Worm (Caenorhabditis elegans) whole organism, early embryonic: ENCODE data around the gene F35E8.1.

ENCODE experiments used
- B0310.2 ChIP-seq: sonication (generic microtip); optimal IDR thresholded peaks from 2 replicates; lab custom pipeline; 2016; ENCODE audit warnings: mild to moderate bottlenecking, missing genetic modification characterization, missing compliant biosample characterization
- F13C5.2 ChIP-seq: sonication (generic microtip); optimal IDR thresholded peaks from 2 replicates; lab custom pipeline; 2017; ENCODE audit warnings: mild to moderate bottlenecking, missing genetic modification characterization, inconsistent platforms, missing compliant biosample characterization
- aly-1 ChIP-seq: sonication (generic microtip); optimal IDR thresholded peaks from 2 replicates; lab custom pipeline; 2016; ENCODE audit warnings: missing genetic modification characterization, missing compliant biosample characterization
- ama-1 ChIP-seq: fragments of 150-350 bp; optimal IDR thresholded peaks from 2 replicates; lab custom pipeline; 2014
- ceh-13 ChIP-seq: fragments of 200-800 bp; sonication (Bioruptor generic); optimal IDR thresholded peaks from 2 replicates; lab custom pipeline; 2018; ENCODE audit warnings: mild to moderate bottlenecking, missing genetic modification characterization, missing compliant biosample characterization
- ceh-36 ChIP-seq: sonication (generic microtip); optimal IDR thresholded peaks from 2 replicates; lab custom pipeline; 2016; ENCODE audit warnings: missing genetic modification characterization, inconsistent platforms, missing compliant biosample characterization
- ets-7 ChIP-seq: sonication (generic microtip); optimal IDR thresholded peaks from 2 replicates; lab custom pipeline; 2016; ENCODE audit warnings: missing genotype, missing genetic modification characterization, missing compliant biosample characterization
- flt-1 ChIP-seq: fragments of 200-800 bp; sonication (Bioruptor generic); IDR thresholded peaks from 2 replicates; pipeline ENCODE4 v1.3.6; 2022; ENCODE audit warnings: missing genetic modification characterization, missing compliant biosample characterization
- hmbx-1 ChIP-seq: sonication (generic microtip); optimal IDR thresholded peaks from 2 replicates; lab custom pipeline; 2016; ENCODE audit warnings: mild to moderate bottlenecking, missing genetic modification characterization, missing compliant biosample characterization
- hmg-4 ChIP-seq: fragments of 200-800 bp; sonication (Bioruptor generic); optimal IDR thresholded peaks from 2 replicates; lab custom pipeline; 2018; ENCODE audit warnings: mild to moderate bottlenecking, missing genetic modification characterization, missing compliant biosample characterization
- hnd-1 ChIP-seq: sonication (generic microtip); optimal IDR thresholded peaks from 2 replicates; lab custom pipeline; 2016; ENCODE audit warnings: missing genetic modification characterization, missing compliant biosample characterization
- pes-1 ChIP-seq: fragments of 200-800 bp; sonication (Bioruptor generic); IDR thresholded peaks from 2 replicates; pipeline ENCODE4 v1.3.6; 2022; ENCODE audit warnings: missing genetic modification reagents, missing genetic modification characterization, missing compliant biosample characterization
- scrt-1 ChIP-seq: fragments of 200-800 bp; sonication (Bioruptor generic); IDR thresholded peaks from 2 replicates; pipeline ENCODE4 v1.3.6; 2022; ENCODE audit warnings: missing genetic modification characterization, missing compliant biosample characterization
- sea-1 ChIP-seq: fragments of 200-800 bp; sonication (Bioruptor generic); conservative IDR thresholded peaks from 2 replicates; pipeline ENCODE4 v1.3.6; 2022; ENCODE audit warnings: missing genetic modification characterization, missing compliant biosample characterization
- tbx-11 ChIP-seq: fragments of 200-800 bp; sonication (Bioruptor generic); IDR thresholded peaks from 2 replicates; pipeline ENCODE4 v1.3.6; 2022; ENCODE audit warnings: missing genetic modification characterization, missing compliant biosample characterization
- tbx-37 ChIP-seq: fragments of 200-800 bp; sonication (Bioruptor generic); conservative IDR thresholded peaks from 2 replicates; pipeline ENCODE4 v1.3.6; 2022; ENCODE audit warnings: missing genetic modification reagents, missing genetic modification characterization, missing compliant biosample characterization
- tra-4 ChIP-seq: sonication (generic microtip); optimal IDR thresholded peaks from 2 replicates; lab custom pipeline; 2017; ENCODE audit warnings: missing genetic modification characterization, missing compliant biosample characterization

Gene F35E8.1

DNA sequence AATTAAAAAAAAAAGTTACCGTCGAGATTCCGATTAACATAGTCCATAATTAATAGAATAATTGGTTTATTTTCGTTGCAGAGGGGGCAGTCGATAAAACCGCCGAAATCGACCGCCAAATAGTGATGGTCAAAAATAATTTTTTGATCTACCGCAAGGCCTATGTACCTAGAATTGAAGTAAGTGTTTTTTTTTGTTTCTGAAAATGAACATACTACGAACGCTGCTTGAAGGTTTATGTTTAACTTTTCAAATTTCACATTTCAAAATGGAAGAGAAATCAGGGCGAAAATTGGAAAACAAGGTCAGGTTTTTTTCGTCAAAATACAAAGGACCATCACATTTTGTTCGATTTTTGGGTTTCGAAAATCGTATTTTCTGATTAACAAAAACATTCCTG is 22.9 kb upstream of the F35E8.1 start, which contains the start of gene pzf-1:
pzf-1 (minus strand) TSS at position 101 of the 400 bp plus-strand sequence.
- TF ChIP-seq hnd-1 (tag; lab: Kevin White, UChicago) (no peak), tbx-37 (no peak), tbx-11 (GFP tag; lab: Robert Waterston, UW) (no peak), ama-1 (lab: Kevin White, UChicago) (no peak)

DNA sequence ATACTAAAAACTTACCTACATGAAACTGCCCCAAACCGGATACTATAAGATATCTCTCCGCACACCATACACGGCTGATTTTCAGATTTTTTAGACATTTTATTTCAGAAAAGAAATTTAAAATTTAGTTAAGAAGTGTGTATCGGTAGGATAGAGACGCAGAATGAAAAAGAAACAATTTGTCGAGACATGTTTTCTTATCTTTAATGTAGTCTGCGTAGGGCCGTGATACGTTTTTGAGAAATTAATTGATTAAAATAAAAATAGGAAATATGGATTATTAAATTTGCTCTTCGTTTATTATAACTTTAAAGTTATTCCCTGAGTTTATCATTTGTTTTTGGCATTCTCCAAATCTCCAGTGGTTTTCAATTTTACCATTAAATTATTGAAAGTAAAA is 18.9 kb upstream of the F35E8.1 start, which contains the start of gene nhr-108:
nhr-108 (minus strand) TSS at position 166 of the 400 bp plus-strand sequence.
- TF ChIP-seq flt-1 (GFP tag; lab: Robert Waterston, UW) (no peak), hnd-1 (tag; lab: Kevin White, UChicago) (no peak), tbx-11 (GFP tag; lab: Robert Waterston, UW) (no peak), F13C5.2 (no peak), tra-4 (tag; lab: Kevin White, UChicago) (no peak), ceh-13 (no peak), hmbx-1 (tag; lab: Kevin White, UChicago) (no peak), hmg-4 (GFP tag; lab: Kevin White, UChicago) (no peak), scrt-1 (GFP tag; lab: Robert Waterston, UW) (no peak), B0310.2 (no peak), pes-1 (GFP tag; lab: Robert Waterston, UW) (no peak), sea-1 (GFP tag; lab: Robert Waterston, UW) (no peak), ceh-36 (tag; lab: Kevin White, UChicago) (no peak), ets-7 (tag; lab: Kevin White, UChicago) (no peak), aly-1 (no peak), tbx-37 (no peak), ama-1 (lab: Kevin White, UChicago) (no peak)

DNA sequence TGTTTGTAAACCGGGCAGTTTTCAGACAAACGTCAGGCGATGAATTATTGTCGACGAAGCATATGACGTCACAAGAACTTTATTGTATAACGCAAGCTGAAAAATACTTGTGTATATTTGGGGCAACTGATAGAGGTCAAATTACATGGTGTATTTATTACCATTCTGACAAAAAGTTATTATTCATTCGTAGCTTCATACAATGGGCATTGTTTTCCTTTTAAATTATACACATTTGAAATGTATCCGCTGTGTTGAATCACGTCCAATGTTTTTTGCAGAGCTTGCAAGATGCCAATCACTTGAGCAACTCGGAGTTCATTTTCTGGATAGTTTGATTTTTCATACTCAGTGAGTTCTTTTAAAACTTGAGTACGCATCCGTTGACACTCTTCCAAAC is 17.5 kb upstream of the F35E8.1 start, which contains the start of gene F35E8.13:
F35E8.13 (plus strand) TSS at position 301 of the 400 bp plus-strand sequence.
- no peak for TF ChIP-seq ets-7 (tag; lab: Kevin White, UChicago)
- no peak for TF ChIP-seq tra-4 (tag; lab: Kevin White, UChicago)
- no peak for TF ChIP-seq ama-1 (lab: Kevin White, UChicago)
- TF ChIP-seq hmbx-1 (tag; lab: Kevin White, UChicago): no peak
- no peak for TF ChIP-seq scrt-1 (GFP tag; lab: Robert Waterston, UW)

- TF ChIP-seq tra-4 (tag; lab: Kevin White, UChicago) (no peak), scrt-1 (GFP tag; lab: Robert Waterston, UW) (no peak), ceh-36 (tag; lab: Kevin White, UChicago) (no peak), ceh-13 (no peak), tbx-37 (no peak), flt-1 (GFP tag; lab: Robert Waterston, UW) (no peak), F13C5.2 (no peak), sea-1 (GFP tag; lab: Robert Waterston, UW) (no peak), hmg-4 (GFP tag; lab: Kevin White, UChicago) (no peak), B0310.2 (no peak), hmbx-1 (tag; lab: Kevin White, UChicago) (no peak), tbx-11 (GFP tag; lab: Robert Waterston, UW) (no peak), ama-1 (lab: Kevin White, UChicago) (no peak), aly-1 (no peak), ets-7 (tag; lab: Kevin White, UChicago) (no peak), hnd-1 (tag; lab: Kevin White, UChicago) (no peak), pes-1 (GFP tag; lab: Robert Waterston, UW) (no peak)
These were observed 15.7 kb upstream of the F35E8.1 start, which contains the start of gene cdr-1 for ce11 chrV:15921102-15921501. Gene cdr-1, plus strand, starts transcription at chrV:15921309.

- TF ChIP-seq hnd-1 (tag; lab: Kevin White, UChicago) (no peak), tbx-37 (no peak), B0310.2 (no peak), ama-1 (lab: Kevin White, UChicago) (no peak), F13C5.2 (no peak), ceh-36 (tag; lab: Kevin White, UChicago) (no peak), ceh-13 (no peak), pes-1 (GFP tag; lab: Robert Waterston, UW) (no peak), sea-1 (GFP tag; lab: Robert Waterston, UW) (no peak), hmg-4 (GFP tag; lab: Kevin White, UChicago) (no peak), flt-1 (GFP tag; lab: Robert Waterston, UW) (no peak), ets-7 (tag; lab: Kevin White, UChicago) (no peak), tbx-11 (GFP tag; lab: Robert Waterston, UW) (no peak), aly-1 (no peak)
These were observed 14.8 kb upstream of the F35E8.1 start, which contains the start of gene F35E8.10 for ce11 chrV:15920273-15920672. Gene F35E8.10, minus strand, starts transcription at chrV:15920373.

- no peak for TF ChIP-seq ceh-36 (tag; lab: Kevin White, UChicago)
- TF ChIP-seq hnd-1 (tag; lab: Kevin White, UChicago): no peak
- no peak for TF ChIP-seq hmbx-1 (tag; lab: Kevin White, UChicago)
- no peak for TF ChIP-seq ama-1 (lab: Kevin White, UChicago)
- TF ChIP-seq tbx-11 (GFP tag; lab: Robert Waterston, UW): no peak
- no peak for TF ChIP-seq ceh-13
- no peak for TF ChIP-seq aly-1
- no peak for TF ChIP-seq pes-1 (GFP tag; lab: Robert Waterston, UW)
- no peak for TF ChIP-seq tbx-37
- no peak for TF ChIP-seq F13C5.2
These were observed 12.0 kb upstream of the F35E8.1 start, which contains the start of gene F35E8.9 for ce11 chrV:15917458-15917857. Gene F35E8.9, minus strand, starts transcription at chrV:15917558.

DNA sequence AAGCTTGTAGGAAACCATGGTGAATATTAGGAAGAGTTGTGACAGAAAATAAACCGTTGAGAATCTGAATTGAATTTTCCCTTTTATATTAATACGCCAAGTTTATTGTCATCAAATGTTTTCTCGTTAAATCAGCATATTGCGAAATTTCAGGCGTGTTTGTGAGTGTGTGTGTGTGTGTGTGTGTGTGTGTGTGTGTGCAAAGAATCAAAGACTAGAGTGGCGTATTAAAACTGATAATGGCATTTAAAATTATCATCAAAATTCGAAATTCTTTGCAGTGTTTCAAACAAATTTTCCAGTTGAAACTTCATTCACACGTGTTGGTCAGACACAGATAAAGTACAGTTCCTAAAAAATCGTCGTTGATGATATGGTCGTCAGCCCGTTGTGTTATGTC is 10.5 kb upstream of the F35E8.1 start, which contains the start of gene gst-38:
gst-38 (minus strand) TSS at position 152 of the 400 bp plus-strand sequence.
- TF ChIP-seq ceh-36 (tag; lab: Kevin White, UChicago) (no peak), sea-1 (GFP tag; lab: Robert Waterston, UW) (no peak), tbx-37 (no peak), tra-4 (tag; lab: Kevin White, UChicago) (no peak), flt-1 (GFP tag; lab: Robert Waterston, UW) (no peak), B0310.2 (no peak), ceh-13 (no peak), aly-1 (no peak), hnd-1 (tag; lab: Kevin White, UChicago) (no peak), hmg-4 (GFP tag; lab: Kevin White, UChicago) (no peak)
